Worm (Caenorhabditis elegans) whole organism, L3 larva: Measurements from ENCODE around the gene bub-3.

ENCODE experiments used
- R02D3.7 ChIP-seq: fragments of 150-350 bp; optimal IDR thresholded peaks from 2 replicates; lab custom pipeline; 2014; ENCODE audit warnings: missing biosample characterization, missing genetic modification characterization
- ZK546.5 ChIP-seq: sonication (generic microtip); optimal IDR thresholded peaks from 2 replicates; lab custom pipeline; 2017; ENCODE audit warnings: missing biosample characterization, missing genetic modification characterization
- aly-2 ChIP-seq: fragments of 150-350 bp; optimal IDR thresholded peaks from 2 replicates; lab custom pipeline; 2014; ENCODE audit warnings: missing biosample characterization, missing genetic modification characterization
- ama-1 ChIP-seq: fragments of 150-350 bp; optimal IDR thresholded peaks from 2 replicates; lab custom pipeline; 2018
- ceh-16 ChIP-seq: sonication (generic microtip); optimal IDR thresholded peaks from 2 replicates; lab custom pipeline; 2017; ENCODE audit warnings: missing biosample characterization, missing genetic modification characterization
- ceh-28 ChIP-seq: fragments of 150-350 bp; optimal IDR thresholded peaks from 2 replicates; lab custom pipeline; 2014; ENCODE audit warnings: missing biosample characterization, missing genetic modification reagents, missing genetic modification characterization
- ceh-82 ChIP-seq: fragments of 150-350 bp; optimal IDR thresholded peaks from 2 replicates; lab custom pipeline; 2014; ENCODE audit warnings: missing biosample characterization, missing genetic modification characterization
- ceh-9 ChIP-seq: sonication (generic microtip); optimal IDR thresholded peaks from 2 replicates; lab custom pipeline; 2018; ENCODE audit warnings: missing biosample characterization, missing genetic modification characterization
- daf-12 ChIP-seq: fragments of 150-350 bp; optimal IDR thresholded peaks from 2 replicates; lab custom pipeline; 2014; ENCODE audit warnings: missing biosample characterization, missing genetic modification reagents, missing genetic modification characterization
- egl-5 ChIP-seq: fragments of 150-350 bp; optimal IDR thresholded peaks from 2 replicates; lab custom pipeline; 2017; ENCODE audit warnings: missing biosample characterization, missing genetic modification reagents, missing genetic modification characterization, inconsistent platforms
- elt-1 ChIP-seq: fragments of 150-350 bp; optimal IDR thresholded peaks from 2 replicates; lab custom pipeline; 2014; ENCODE audit warnings: missing biosample characterization, missing genetic modification characterization
- elt-2 ChIP-seq: sonication (generic microtip); optimal IDR thresholded peaks from 2 replicates; lab custom pipeline; 2016; ENCODE audit warnings: missing genetic modification reagents, mild to moderate bottlenecking, missing genetic modification characterization, missing compliant biosample characterization
- elt-3 ChIP-seq, 3 experiments: fragments of 150-350 bp in 1 of 3; sonication (generic microtip) in 2 of 3; optimal IDR thresholded peaks; 2 replicates in 2 of 3; 4 replicates in 1 of 3; lab custom pipeline; 2014 to 2017; ENCODE audit warnings: missing biosample characterization in 3 of 3, missing genetic modification characterization in 3 of 3
- eor-1 ChIP-seq, 2 experiments: fragments of 150-350 bp; optimal IDR thresholded peaks; 2 replicates each; lab custom pipeline; 2014 to 2018; ENCODE audit warnings: missing biosample characterization in 2 of 2, missing genetic modification characterization in 2 of 2
- fkh-10 ChIP-seq: sonication (generic microtip); optimal IDR thresholded peaks from 2 replicates; lab custom pipeline; 2017; ENCODE audit warnings: missing biosample characterization, missing genetic modification reagents, missing genetic modification characterization
- fkh-2 ChIP-seq: fragments of 150-350 bp; optimal IDR thresholded peaks from 2 replicates; lab custom pipeline; 2014; ENCODE audit warnings: missing biosample characterization, missing genetic modification reagents, missing genetic modification characterization
- fos-1 ChIP-seq: fragments of 150-350 bp; optimal IDR thresholded peaks from 2 replicates; lab custom pipeline; 2014; ENCODE audit warnings: missing biosample characterization, missing genetic modification characterization
- hmg-11 ChIP-seq: sonication (generic microtip); optimal IDR thresholded peaks from 2 replicates; lab custom pipeline; 2016; ENCODE audit warnings: missing genetic modification characterization, missing compliant biosample characterization
- jun-1 ChIP-seq: fragments of 150-350 bp; optimal IDR thresholded peaks from 2 replicates; lab custom pipeline; 2014; ENCODE audit warnings: missing biosample characterization, missing genetic modification reagents, missing genetic modification characterization
- lin-15B ChIP-seq: fragments of 150-350 bp; optimal IDR thresholded peaks from 2 replicates; lab custom pipeline; 2014; ENCODE audit warnings: missing biosample characterization, missing genetic modification characterization
- lin-39 ChIP-seq: fragments of 150-350 bp; optimal IDR thresholded peaks from 2 replicates; lab custom pipeline; 2018; ENCODE audit warnings: missing biosample characterization, missing genetic modification reagents, missing genetic modification characterization
- lsy-12 ChIP-seq: sonication (generic microtip); optimal IDR thresholded peaks from 2 replicates; lab custom pipeline; 2016; ENCODE audit warnings: mild to moderate bottlenecking, missing genetic modification characterization, missing compliant biosample characterization
- mdl-1 ChIP-seq: fragments of 150-350 bp; optimal IDR thresholded peaks from 2 replicates; lab custom pipeline; 2014; ENCODE audit warnings: missing biosample characterization, missing genetic modification characterization
- nfya-1 ChIP-seq: sonication (generic microtip); optimal IDR thresholded peaks from 2 replicates; lab custom pipeline; 2017; ENCODE audit warnings: missing genetic modification characterization, mild to moderate bottlenecking, missing compliant biosample characterization, antibody characterized with exemption, moderate library complexity; ENCODE audit not compliant: insufficient read depth
- nhr-11 ChIP-seq: fragments of 150-350 bp; optimal IDR thresholded peaks from 2 replicates; lab custom pipeline; 2014; ENCODE audit warnings: missing biosample characterization, missing genetic modification characterization
- nhr-12 ChIP-seq: fragments of 150-350 bp; optimal IDR thresholded peaks from 2 replicates; lab custom pipeline; 2014; ENCODE audit warnings: missing biosample characterization, missing genetic modification characterization
- nhr-23 ChIP-seq: fragments of 150-350 bp; optimal IDR thresholded peaks from 2 replicates; lab custom pipeline; 2014; ENCODE audit warnings: missing biosample characterization, missing genetic modification reagents, missing genetic modification characterization
- nhr-237 ChIP-seq: fragments of 150-350 bp; optimal IDR thresholded peaks from 2 replicates; lab custom pipeline; 2014; ENCODE audit warnings: missing biosample characterization, missing genetic modification characterization
- nhr-25 ChIP-seq: sonication (generic microtip); optimal IDR thresholded peaks from 2 replicates; lab custom pipeline; 2017; ENCODE audit warnings: missing biosample characterization, missing genetic modification characterization
- nhr-28 ChIP-seq: fragments of 150-350 bp; optimal IDR thresholded peaks from 2 replicates; lab custom pipeline; 2014; ENCODE audit warnings: missing biosample characterization, missing genetic modification characterization
- nhr-43 ChIP-seq: sonication (generic microtip); optimal IDR thresholded peaks from 2 replicates; lab custom pipeline; 2016; ENCODE audit warnings: mild to moderate bottlenecking, missing genetic modification characterization, missing compliant biosample characterization; ENCODE audit not compliant: poor library complexity, severe bottlenecking
- nhr-67 ChIP-seq: fragments of 150-350 bp; optimal IDR thresholded peaks from 2 replicates; lab custom pipeline; 2014; ENCODE audit warnings: missing biosample characterization, missing genetic modification characterization
- nhr-76 ChIP-seq: fragments of 150-350 bp; sonication (generic microtip); optimal IDR thresholded peaks from 5 replicates; lab custom pipeline; 2014; ENCODE audit warnings: missing biosample characterization, missing genetic modification characterization
- pha-4 ChIP-seq: fragments of 150-350 bp; optimal IDR thresholded peaks from 2 replicates; lab custom pipeline; 2014; ENCODE audit warnings: missing biosample characterization, missing genetic modification reagents, missing genetic modification characterization
- pqm-1 ChIP-seq: fragments of 150-350 bp; optimal IDR thresholded peaks from 2 replicates; lab custom pipeline; 2017; ENCODE audit warnings: missing biosample characterization, missing genetic modification characterization, inconsistent platforms
- sea-2 ChIP-seq: fragments of 150-350 bp; sonication (generic microtip); optimal IDR thresholded peaks from 4 replicates; lab custom pipeline; 2014; ENCODE audit warnings: missing biosample characterization, missing genetic modification reagents, missing genetic modification characterization
- skn-1 ChIP-seq: fragments of 150-350 bp; optimal IDR thresholded peaks from 2 replicates; lab custom pipeline; 2014; ENCODE audit warnings: missing biosample characterization, missing genetic modification characterization
- snpc-4 ChIP-seq: fragments of 150-350 bp; optimal IDR thresholded peaks from 2 replicates; lab custom pipeline; 2014; ENCODE audit warnings: missing biosample characterization, missing genetic modification characterization
- tbx-2 ChIP-seq: sonication (generic microtip); optimal IDR thresholded peaks from 2 replicates; lab custom pipeline; 2016; ENCODE audit warnings: mild to moderate bottlenecking, missing genetic modification characterization, missing compliant biosample characterization
- unc-39 ChIP-seq: sonication (generic microtip); optimal IDR thresholded peaks from 4 replicates; lab custom pipeline; 2017; ENCODE audit warnings: missing biosample characterization, missing genetic modification characterization
- unc-62 ChIP-seq: fragments of 150-350 bp; sonication (generic microtip); optimal IDR thresholded peaks from 4 replicates; lab custom pipeline; 2014; ENCODE audit warnings: missing biosample characterization, missing genetic modification reagents, missing genetic modification characterization
- zag-1 ChIP-seq: fragments of 150-350 bp; optimal IDR thresholded peaks from 2 replicates; lab custom pipeline; 2014; ENCODE audit warnings: missing biosample characterization, missing genetic modification characterization
- ztf-11 ChIP-seq: fragments of 150-350 bp; optimal IDR thresholded peaks from 2 replicates; lab custom pipeline; 2014; ENCODE audit warnings: missing biosample characterization, missing genetic modification characterization
- ztf-4 ChIP-seq: fragments of 150-350 bp; optimal IDR thresholded peaks from 2 replicates; lab custom pipeline; 2014; ENCODE audit warnings: missing biosample characterization, missing genetic modification characterization

The bub-3 gene

ce11 chrII:13725793-13726192 is at the start of gene bub-3, which contains the start of gene Y54G9A.7:
bub-3 (plus strand) TSS chrII:13726062.
Y54G9A.7 (minus strand) TSS chrII:13725799.
- TF ChIP-seq fos-1 (no peak), nhr-12 (tag; lab: Kevin White, UChicago) (no peak), fkh-2 (tag; lab: Kevin White, UChicago) (no peak), jun-1 (no peak), hmg-11 (tag; lab: Kevin White, UChicago) (peak; percentile 65), nhr-11 (tag; lab: Kevin White, UChicago) (no peak), elt-3 (tag; optimal IDR thresholded peaks at IDR 0.05; lab: Kevin White, UChicago) (no peak), ceh-9 (tag; lab: Kevin White, UChicago) (no peak), nfya-1 (tag; lab: Kevin White, UChicago) (peak; percentile 36), nhr-28 (tag; lab: Kevin White, UChicago) (no peak), ama-1 (lab: Kevin White, UChicago) (no peak), nhr-237 (no peak), nhr-76 (no peak), ceh-16 (tag; lab: Kevin White, UChicago) (no peak), snpc-4 (tag; lab: Kevin White, UChicago) (no peak), aly-2 (tag; lab: Kevin White, UChicago) (no peak), nhr-43 (tag; lab: Kevin White, UChicago) (no peak), elt-2 (tag; lab: Kevin White, UChicago) (no peak), zag-1 (tag; lab: Kevin White, UChicago) (no peak), lin-15B (tag; lab: Kevin White, UChicago) (peak; percentile 33), nhr-23 (tag; lab: Kevin White, UChicago) (no peak), sea-2 (GFP tag; lab: Kevin White, UChicago) (no peak), pha-4 (tag; lab: Kevin White, UChicago) (peak; percentile 42), nhr-67 (tag; lab: Kevin White, UChicago) (no peak), ztf-4 (tag; lab: Kevin White, UChicago) (no peak), ZK546.5 (no peak), eor-1 (tag; optimal IDR thresholded peaks at IDR 0.05; lab: Kevin White, UChicago) (no peak)

ce11 chrII:13677927-13678326 is 47.9 kb upstream of the bub-3 start:
- TF ChIP-seq unc-39 (no peak), ceh-28 (tag; lab: Kevin White, UChicago) (no peak), fkh-10 (GFP tag; lab: Kevin White, UChicago) (no peak), pqm-1 (tag; lab: Kevin White, UChicago) (no peak), hmg-11 (tag; lab: Kevin White, UChicago) (no peak), nhr-12 (tag; lab: Kevin White, UChicago) (no peak), mdl-1 (tag; lab: Kevin White, UChicago) (no peak), nhr-67 (tag; lab: Kevin White, UChicago) (no peak)

- TF ChIP-seq tbx-2 (tag; lab: Kevin White, UChicago) (no peak), fkh-10 (GFP tag; lab: Kevin White, UChicago) (no peak), snpc-4 (tag; lab: Kevin White, UChicago) (no peak), ztf-11 (no peak), jun-1 (no peak), zag-1 (tag; lab: Kevin White, UChicago) (no peak), nhr-76 (no peak), ceh-28 (tag; lab: Kevin White, UChicago) (peak; percentile 75), nhr-67 (tag; lab: Kevin White, UChicago) (no peak), elt-2 (tag; lab: Kevin White, UChicago) (no peak), elt-3 (tag; optimal IDR thresholded peaks at IDR 0.05; lab: Kevin White, UChicago) (peak in 2 of 3 experiments; percentile 8 to 57), daf-12 (no peak), skn-1 (tag; lab: Kevin White, UChicago) (no peak), ztf-4 (tag; lab: Kevin White, UChicago) (no peak), unc-39 (no peak), nhr-28 (tag; lab: Kevin White, UChicago) (no peak), sea-2 (GFP tag; lab: Kevin White, UChicago) (no peak), nhr-43 (tag; lab: Kevin White, UChicago) (peak; percentile 91), nhr-237 (no peak), pha-4 (tag; lab: Kevin White, UChicago) (no peak), elt-1 (tag; lab: Kevin White, UChicago) (no peak), ceh-9 (tag; lab: Kevin White, UChicago) (no peak), ceh-82 (no peak), egl-5 (no peak), lsy-12 (tag; lab: Kevin White, UChicago) (peak; percentile 36), fos-1 (no peak), mdl-1 (tag; lab: Kevin White, UChicago) (no peak), lin-39 (tag; lab: Kevin White, UChicago) (no peak), fkh-2 (tag; lab: Kevin White, UChicago) (no peak), lin-15B (tag; lab: Kevin White, UChicago) (no peak), aly-2 (tag; lab: Kevin White, UChicago) (no peak), nhr-25 (tag; lab: Kevin White, UChicago) (peak; percentile 75), nhr-11 (tag; lab: Kevin White, UChicago) (no peak), hmg-11 (tag; lab: Kevin White, UChicago) (no peak), R02D3.7 (tag; lab: Kevin White, UChicago) (no peak), unc-62 (GFP tag; lab: Kevin White, UChicago) (no peak), ceh-16 (tag; lab: Kevin White, UChicago) (no peak), nhr-12 (tag; lab: Kevin White, UChicago) (no peak), pqm-1 (tag; lab: Kevin White, UChicago) (no peak)
Observed at ce11 chrII:13678555-13679119, 47.2 kb upstream of the bub-3 start.
